Fruit fly (Drosophila melanogaster): ENCODE measurements around the gene CG5888.

The CG5888 gene

dm6 chr2L:16491123-16491751, 43.0 kb upstream of the CG5888 start, which contains the start of gene Tpr2 (continued):
- TF ChIP-seq mam (GFP tag; optimal IDR thresholded peaks at IDR 0.05) (peak; percentile 42), vvl (GFP tag; IDR thresholded peaks at IDR 0.05) (peak; percentile 80), gcm (GFP tag; optimal IDR thresholded peaks at IDR 0.05) (peak; percentile 22), CG6689 (GFP tag; IDR thresholded peaks at IDR 0.05) (no peak), sc (optimal IDR thresholded peaks at IDR 0.05) (no peak), sc (GFP tag; optimal IDR thresholded peaks at IDR 0.05) (no peak), insv (GFP tag; optimal IDR thresholded peaks at IDR 0.05) (peak in 1 of 2 experiments; percentile 68), Lim3 (GFP tag; IDR thresholded peaks at IDR 0.05) (no peak), HHEX (GFP tag; optimal IDR thresholded peaks at IDR 0.05) (no peak), CG18476 (GFP tag; optimal IDR thresholded peaks at IDR 0.05) (no peak), CG10366 (GFP tag; IDR thresholded peaks at IDR 0.05) (no peak), CG2120 (GFP tag; optimal IDR thresholded peaks at IDR 0.05) (peak; percentile 69), Ssrp (tag; optimal IDR thresholded peaks at IDR 0.05) (peak; percentile 38), ac (GFP tag; optimal IDR thresholded peaks at IDR 0.05) (peak; percentile 17), CG9876 (GFP tag; optimal IDR thresholded peaks at IDR 0.05) (no peak), Stat92E (GFP tag; optimal IDR thresholded peaks at IDR 0.05) (peak in 1 of 3 experiments; percentile 75), Myb (GFP tag; optimal IDR thresholded peaks at IDR 0.05) (peak; percentile 47), HLH4C (GFP tag; IDR thresholded peaks at IDR 0.05; ENCODE audit: partially characterized antibody) (peak; percentile 89), CTCF (GFP tag; optimal IDR thresholded peaks at IDR 0.05) (peak; percentile 70), H15 (GFP tag; IDR thresholded peaks at IDR 0.05) (no peak), zfh2 (GFP tag; optimal IDR thresholded peaks at IDR 0.05) (peak; percentile 11), dysf (GFP tag; IDR thresholded peaks at IDR 0.05) (peak; percentile 39; the same call in 1 of the 3 replicates), sug (tag; optimal IDR thresholded peaks at IDR 0.05) (peak; percentile 59), chn (GFP tag; optimal IDR thresholded peaks at IDR 0.05) (peak; percentile 65), yki (optimal IDR thresholded peaks at IDR 0.05) (peak; percentile 9), az2 (GFP tag; optimal IDR thresholded peaks at IDR 0.05) (peak; percentile 31), CG8478 (optimal IDR thresholded peaks at IDR 0.05) (no peak), Ets65A (GFP tag) (peak; percentile 93), CG11398 (GFP tag; optimal IDR thresholded peaks at IDR 0.05) (peak; percentile 31), CG17361 (GFP tag; IDR thresholded peaks at IDR 0.05) (peak; percentile 45; the same call in 2 of the 3 replicates), CG5180 (GFP tag; optimal IDR thresholded peaks at IDR 0.05) (no peak), cad (GFP tag; optimal IDR thresholded peaks at IDR 0.05) (no peak), knrl (GFP tag; IDR thresholded peaks at IDR 0.05; ENCODE audit: partially characterized antibody) (peak; percentile 96), Dek (tag; optimal IDR thresholded peaks at IDR 0.05) (peak; percentile 30), crp (GFP tag; optimal IDR thresholded peaks at IDR 0.05) (peak; percentile 100), fru (optimal IDR thresholded peaks at IDR 0.05) (no peak), stc (GFP tag; IDR thresholded peaks at IDR 0.05) (no peak), Rfx (GFP tag; IDR thresholded peaks at IDR 0.05) (peak; percentile 68), GATAe (GFP tag; conservative IDR thresholded peaks at IDR 0.05) (no peak), CG18011 (GFP tag; optimal IDR thresholded peaks at IDR 0.05) (peak; percentile 70), grau (tag; optimal IDR thresholded peaks at IDR 0.05) (peak; percentile 59), Mes4 (GFP tag; optimal IDR thresholded peaks at IDR 0.05) (peak; percentile 34), tx (GFP tag; optimal IDR thresholded peaks at IDR 0.05) (peak; percentile 31), repo (GFP tag; optimal IDR thresholded peaks at IDR 0.05) (no peak), Vsx1 (GFP tag; optimal IDR thresholded peaks at IDR 0.05) (peak; percentile 31), cas (GFP tag; IDR thresholded peaks at IDR 0.05) (0 out of 2 replicates have a peak, but pooled peaks have one; percentile 19), CG10654 (GFP tag; optimal IDR thresholded peaks at IDR 0.05) (no peak), shn (GFP tag; optimal IDR thresholded peaks at IDR 0.05) (peak; percentile 64), p53 (GFP tag; optimal IDR thresholded peaks at IDR 0.05) (peak; percentile 19), sqz (GFP tag; optimal IDR thresholded peaks at IDR 0.05) (no peak), CG31365 (tag; optimal IDR thresholded peaks at IDR 0.05) (no peak), klu (GFP tag; IDR thresholded peaks at IDR 0.05) (no peak), fu2 (GFP tag; optimal IDR thresholded peaks at IDR 0.05) (peak; percentile 11)
